Worm (Caenorhabditis elegans): Measurements from ENCODE around the gene R09D1.12.
"Not testable (repeated sequence)": the region's sequence is repeated elsewhere in the genome, so short reads cannot be mapped to it uniquely, and the experiment has no call there.

Gene R09D1.12

DNA sequence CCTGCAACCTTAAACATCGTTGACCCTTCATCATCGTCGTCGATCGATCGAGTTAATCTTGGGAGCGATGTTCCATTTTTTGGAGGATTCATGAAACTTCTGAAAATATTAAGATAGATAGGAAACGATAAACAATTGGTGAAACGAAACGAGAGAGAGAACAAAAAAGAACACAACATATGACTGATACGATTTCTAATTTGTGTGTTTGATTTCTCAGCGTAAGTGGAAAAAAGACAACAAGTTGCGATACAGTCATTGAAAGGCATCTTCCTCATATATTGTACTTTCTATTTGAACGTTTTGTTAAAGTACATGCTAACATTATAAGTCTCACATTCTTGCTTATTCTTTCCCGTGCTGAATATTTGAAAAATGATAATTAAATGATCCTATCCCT lies at the start of gene R09D1.12:
R09D1.12 (minus strand) TSS at position 101 of the 400 bp plus-strand sequence.
- TF ChIP-seq C16A3.4, nhr-237, nhr-47 (tag; optimal IDR thresholded peaks at IDR 0.05): not testable (repeated sequence)

- TF ChIP-seq elt-2 (tag; optimal IDR thresholded peaks at IDR 0.05), result peak; percentile 99
- no peak for TF ChIP-seq ztf-4 (tag; optimal IDR thresholded peaks at IDR 0.05)
- TF ChIP-seq zip-4 (GFP tag; optimal IDR thresholded peaks at IDR 0.05), result no peak
- no peak for TF ChIP-seq mef-2 (tag; optimal IDR thresholded peaks at IDR 0.05)
- TF ChIP-seq isw-1 (GFP tag; IDR thresholded peaks at IDR 0.05), result no peak
- peak; percentile 28 for TF ChIP-seq nhr-90 (tag; optimal IDR thresholded peaks at IDR 0.05; ENCODE audit: poor library complexity)
- peak; percentile 10 for TF ChIP-seq jun-1 (tag; optimal IDR thresholded peaks at IDR 0.05)
- peak; percentile 30 for TF ChIP-seq nhr-20 (tag; optimal IDR thresholded peaks at IDR 0.05)
- no peak for TF ChIP-seq hpl-2 (GFP tag; optimal IDR thresholded peaks at IDR 0.05)
- no peak for TF ChIP-seq skn-1 (tag; optimal IDR thresholded peaks at IDR 0.05)
- no peak; the same call in 1 of the 2 replicates for TF ChIP-seq nhr-19 (GFP tag; conservative IDR thresholded peaks at IDR 0.05)
- no peak for TF ChIP-seq pqm-1 (tag; optimal IDR thresholded peaks at IDR 0.05)
- no peak for TF ChIP-seq efl-3 (GFP tag; optimal IDR thresholded peaks at IDR 0.05)
- peak in 1 of 2 experiments; percentile 49 for TF ChIP-seq mdl-1 (tag; optimal IDR thresholded peaks at IDR 0.05)
- TF ChIP-seq hlh-4 (tag; optimal IDR thresholded peaks at IDR 0.05), result no peak
- TF ChIP-seq ceh-88 (GFP tag; IDR thresholded peaks at IDR 0.05), result no peak
- TF ChIP-seq unc-98 (GFP tag; IDR thresholded peaks at IDR 0.05), result no peak
- TF ChIP-seq sup-37 (GFP tag; optimal IDR thresholded peaks at IDR 0.05), result no peak
- no peak for TF ChIP-seq sox-4 (tag; optimal IDR thresholded peaks at IDR 0.05)
- peak in 1 of 2 experiments; percentile 73 for TF ChIP-seq lin-35 (GFP tag; optimal IDR thresholded peaks at IDR 0.05)
- peak; percentile 2 for TF ChIP-seq lin-14 (GFP tag; optimal IDR thresholded peaks at IDR 0.05)
- TF ChIP-seq ceh-82 (tag; optimal IDR thresholded peaks at IDR 0.05), result no peak
- no peak for TF ChIP-seq pag-3 (tag; optimal IDR thresholded peaks at IDR 0.05; ENCODE audit: borderline replicate concordance, insufficient read depth)
- TF ChIP-seq nhr-71 (tag; optimal IDR thresholded peaks at IDR 0.05), result peak; percentile 57
These were observed 48.9 kb upstream of the R09D1.12 start for ce11 chrII:9500926-9501325.

DNA sequence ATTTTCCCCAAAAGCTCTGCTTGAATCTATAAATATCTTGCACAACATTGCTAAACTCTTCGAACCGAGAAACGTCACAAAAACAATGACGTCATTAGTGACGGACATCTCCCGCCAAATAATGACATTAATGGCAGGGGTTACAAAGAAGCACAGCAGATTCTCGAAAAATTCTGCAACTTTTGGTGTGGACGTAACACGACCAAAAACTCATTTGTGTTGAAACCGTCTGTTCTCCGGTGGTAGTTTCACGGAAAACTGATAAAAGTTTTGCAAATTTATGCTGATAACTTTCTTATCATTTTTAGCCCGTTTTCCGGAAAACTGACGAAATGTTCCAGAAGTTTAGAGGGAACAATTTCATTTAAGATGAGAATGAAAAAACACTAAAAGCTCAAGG lies 46.5 kb upstream of the R09D1.12 start:
- no peak for TF ChIP-seq tlp-1 (tag; optimal IDR thresholded peaks at IDR 0.05)
- TF ChIP-seq nhr-71 (tag; optimal IDR thresholded peaks at IDR 0.05), result peak; percentile 28
- no peak for TF ChIP-seq jun-1 (tag; optimal IDR thresholded peaks at IDR 0.05)
- TF ChIP-seq elt-2 (tag; optimal IDR thresholded peaks at IDR 0.05), result peak; percentile 51
- peak; percentile 1 for TF ChIP-seq fkh-8 (tag; optimal IDR thresholded peaks at IDR 0.05)
- TF ChIP-seq lin-14 (GFP tag; optimal IDR thresholded peaks at IDR 0.05), result peak; percentile 37
- TF ChIP-seq pqm-1 (tag; optimal IDR thresholded peaks at IDR 0.05), result peak; percentile 37

DNA sequence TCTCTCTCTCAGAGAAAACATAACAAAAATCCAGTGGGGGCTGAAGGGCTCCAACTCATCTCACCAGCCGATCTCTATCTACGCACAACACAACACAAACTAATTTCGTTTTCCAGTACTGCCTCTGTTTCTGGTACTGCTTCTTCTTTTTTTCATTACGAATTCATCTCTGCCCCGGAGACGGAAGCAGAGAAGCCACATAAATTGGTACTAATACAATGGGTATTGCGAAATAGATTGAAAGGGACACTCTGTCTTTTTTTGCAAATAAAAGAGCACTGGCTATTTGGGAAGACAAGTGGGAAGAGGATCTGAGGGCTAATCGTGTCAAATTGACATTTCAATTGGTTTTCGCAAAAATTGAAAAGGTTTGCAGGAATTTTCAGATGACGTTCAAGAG lies 45.2 kb upstream of the R09D1.12 start:
- TF ChIP-seq efl-1 (optimal IDR thresholded peaks at IDR 0.05) (no peak), efl-1 (GFP tag; optimal IDR thresholded peaks at IDR 0.05 in 1 of 2) (peak in 1 of 2 experiments; percentile 16), snu-23 (GFP tag; optimal IDR thresholded peaks at IDR 0.05) (peak; percentile 2), nhr-71 (tag; optimal IDR thresholded peaks at IDR 0.05) (peak; percentile 24), lir-3 (tag; optimal IDR thresholded peaks at IDR 0.05; ENCODE audit: poor library complexity) (no peak), lsy-2 (tag; optimal IDR thresholded peaks at IDR 0.05) (peak in 1 of 2 experiments; percentile 19), tbx-2 (tag; optimal IDR thresholded peaks at IDR 0.05) (peak; percentile 17), lin-14 (GFP tag; optimal IDR thresholded peaks at IDR 0.05) (peak; percentile 79), ceh-82 (tag; optimal IDR thresholded peaks at IDR 0.05) (peak in 1 of 3 experiments; percentile 20), zip-4 (GFP tag; optimal IDR thresholded peaks at IDR 0.05) (peak; percentile 37), zag-1 (tag; optimal IDR thresholded peaks at IDR 0.05) (peak; percentile 16), nhr-77 (tag; optimal IDR thresholded peaks at IDR 0.05) (no peak), ets-5 (GFP tag; IDR thresholded peaks at IDR 0.05) (no peak)

Data from whole organism, L1 larva.